Worm (Caenorhabditis elegans) whole organism, mixed stage, embryonic: Measurements from ENCODE around the gene sdz-20.

Experiments
- elt-3 ChIP-seq: fragments of 150-350 bp; optimal IDR thresholded peaks from 2 replicates; lab custom pipeline; 2014; ENCODE audit warnings: missing biosample characterization, missing genetic modification characterization
- hlh-1 ChIP-seq: fragments of 150-350 bp; optimal IDR thresholded peaks from 2 replicates; lab custom pipeline; 2014; ENCODE audit warnings: missing biosample characterization, missing genetic modification reagents, missing genetic modification characterization
- lin-13 ChIP-seq: fragments of 150-350 bp; optimal IDR thresholded peaks from 2 replicates; lab custom pipeline; 2014; ENCODE audit warnings: missing biosample characterization, missing genetic modification characterization
- mep-1 ChIP-seq: fragments of 150-350 bp; optimal IDR thresholded peaks from 2 replicates; lab custom pipeline; 2017; ENCODE audit warnings: missing biosample characterization, missing genetic modification reagents, missing genetic modification characterization, inconsistent platforms
- mls-2 ChIP-seq: sonication (generic microtip); optimal IDR thresholded peaks from 2 replicates; lab custom pipeline; 2016; ENCODE audit warnings: mild to moderate bottlenecking, missing genetic modification characterization, moderate library complexity, missing compliant biosample characterization
- nhr-237 ChIP-seq: fragments of 150-350 bp; optimal IDR thresholded peaks from 2 replicates; lab custom pipeline; 2014; ENCODE audit warnings: missing biosample characterization, missing genetic modification characterization

- no peak for TF ChIP-seq nhr-237 (tag; lab: Kevin White, UChicago)
- TF ChIP-seq lin-13 (tag; lab: Kevin White, UChicago): no peak
- TF ChIP-seq hlh-1 (tag; lab: Kevin White, UChicago): no peak
- TF ChIP-seq elt-3 (tag; lab: Kevin White, UChicago): no peak
- TF ChIP-seq mls-2 (tag; lab: Kevin White, UChicago): no peak
- TF ChIP-seq mep-1 (tag; lab: Kevin White, UChicago): no peak
Observed at ce11 chrIII:13322578-13322977, 11.3 kb upstream of the sdz-20 start, which contains the start of gene F53A2.11.
